Worm (Caenorhabditis elegans): Measurements from ENCODE around the gene clec-166.

DNA sequence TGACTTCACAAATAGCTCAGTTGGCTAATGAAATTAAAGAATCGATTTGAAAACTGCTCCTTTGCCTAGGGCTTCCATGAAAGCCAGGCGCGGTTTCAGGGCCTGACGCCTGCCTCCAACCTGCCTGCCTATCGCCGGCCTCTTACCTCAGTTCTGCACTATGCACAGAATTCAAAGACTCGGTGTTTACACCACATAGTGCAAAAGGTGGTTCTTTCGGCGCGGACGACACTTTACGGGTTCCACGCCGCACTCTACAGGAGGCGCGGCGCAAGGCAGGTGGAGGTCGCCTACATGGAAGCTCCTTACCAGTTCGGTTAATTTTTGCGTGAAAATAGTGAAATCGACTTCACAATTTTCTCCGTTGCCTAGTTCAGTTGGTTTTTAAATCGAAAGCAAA, 41.3 kb downstream of the clec-166 start:
- TF ChIP-seq dve-1 (tag; optimal IDR thresholded peaks at IDR 0.05) = no peak
- no peak for TF ChIP-seq ama-1 (optimal IDR thresholded peaks at IDR 0.05)
- no peak for TF ChIP-seq ref-2 (tag; optimal IDR thresholded peaks at IDR 0.05)
- no peak for TF ChIP-seq nhr-11 (tag; optimal IDR thresholded peaks at IDR 0.05)
- TF ChIP-seq unc-42 (tag; optimal IDR thresholded peaks at IDR 0.05) = no peak
- no peak for TF ChIP-seq rnt-1 (tag; optimal IDR thresholded peaks at IDR 0.05)
- TF ChIP-seq odd-2 (tag; optimal IDR thresholded peaks at IDR 0.05) = no peak
